Worm (Caenorhabditis elegans) whole organism, young adult: ENCODE data around the gene W08A12.2.

Experiments
- B0019.2 ChIP-seq: fragments of 200-800 bp; sonication (Bioruptor generic); conservative IDR thresholded peaks from 2 replicates; pipeline ENCODE4 v1.3.6; 2022; ENCODE audit warnings: missing genetic modification reagents, missing genetic modification characterization, missing compliant biosample characterization
- B0261.1 ChIP-seq: sonication (generic microtip); optimal IDR thresholded peaks from 2 replicates; lab custom pipeline; 2016; ENCODE audit warnings: mild to moderate bottlenecking, missing genetic modification characterization, moderate library complexity, missing compliant biosample characterization
- F33H1.4 ChIP-seq: fragments of 200-800 bp; sonication (Bioruptor generic); IDR thresholded peaks from 2 replicates; pipeline ENCODE4 v1.3.6; 2022; ENCODE audit warnings: missing genetic modification reagents, missing genetic modification characterization, missing compliant biosample characterization
- F39B2.1 ChIP-seq: fragments of 200-800 bp; sonication (Bioruptor generic); IDR thresholded peaks from 2 replicates; pipeline ENCODE4 v1.3.6; 2022; ENCODE audit warnings: missing genetic modification reagents, missing genetic modification characterization, missing compliant biosample characterization
- F55B11.4 ChIP-seq: sonication (generic microtip); optimal IDR thresholded peaks from 2 replicates; lab custom pipeline; 2016; ENCODE audit warnings: missing compliant biosample characterization, missing genetic modification characterization, borderline replicate concordance; ENCODE audit not compliant: insufficient read depth
- K12H6.12 ChIP-seq: fragments of 200-800 bp; sonication (Bioruptor generic); optimal IDR thresholded peaks from 2 replicates; lab custom pipeline; 2018; ENCODE audit warnings: mild to moderate bottlenecking, missing genetic modification characterization, missing compliant biosample characterization
- Y53G8AR.9 ChIP-seq: fragments of 200-800 bp; sonication (Bioruptor generic); conservative IDR thresholded peaks from 2 replicates; pipeline ENCODE4 v1.3.6; 2022; ENCODE audit warnings: missing genetic modification reagents, missing genetic modification characterization, missing compliant biosample characterization
- aptf-3 ChIP-seq: fragments of 200-800 bp; sonication (Bioruptor generic); IDR thresholded peaks from 2 replicates; pipeline ENCODE4 v1.3.6; 2022; ENCODE audit warnings: missing genetic modification characterization, missing compliant biosample characterization
- atf-7 ChIP-seq: sonication (generic microtip); optimal IDR thresholded peaks from 2 replicates; lab custom pipeline; 2017; ENCODE audit warnings: mild to moderate bottlenecking, missing genetic modification characterization, missing compliant biosample characterization
- bed-1 ChIP-seq: fragments of 200-800 bp; sonication (Bioruptor generic); IDR thresholded peaks from 2 replicates; pipeline ENCODE4 v1.3.6; 2022; ENCODE audit warnings: missing genetic modification reagents, missing genetic modification characterization, missing compliant biosample characterization
- cebp-1 ChIP-seq, 2 experiments: fragments of 200-800 bp in 1 of 2; sonication (Bioruptor generic) in 1 of 2; sonication (generic microtip) in 1 of 2; IDR thresholded peaks in 1 of 2; optimal IDR thresholded peaks in 1 of 2; 2 replicates each; pipeline versions ENCODE4 v1.3.6 to Lab custom; 2017 to 2022; ENCODE audit warnings: missing compliant biosample characterization in 2 of 2, missing genetic modification characterization in 2 of 2, mild to moderate bottlenecking in 1 of 2, missing genetic modification reagents in 1 of 2, moderate library complexity in 1 of 2
- ceh-27 ChIP-seq: fragments of 200-800 bp; sonication (Bioruptor generic); optimal IDR thresholded peaks from 2 replicates; lab custom pipeline; 2018; ENCODE audit warnings: mild to moderate bottlenecking, missing genetic modification characterization, moderate library complexity, missing compliant biosample characterization
- ceh-40 ChIP-seq: fragments of 200-800 bp; sonication (Bioruptor generic); IDR thresholded peaks from 2 replicates; pipeline ENCODE4 v1.3.6; 2022; ENCODE audit warnings: missing genetic modification characterization, missing compliant biosample characterization
- ceh-79 ChIP-seq: sonication (generic microtip); optimal IDR thresholded peaks from 2 replicates; lab custom pipeline; 2017; ENCODE audit warnings: mild to moderate bottlenecking, missing genetic modification characterization, missing compliant biosample characterization
- egl-18 ChIP-seq: fragments of 200-800 bp; sonication (Bioruptor generic); IDR thresholded peaks from 2 replicates; pipeline ENCODE4 v1.3.6; 2022; ENCODE audit warnings: missing genetic modification reagents, missing genetic modification characterization, missing compliant biosample characterization
- him-1 ChIP-seq: sonication (generic microtip); optimal IDR thresholded peaks from 2 replicates; lab custom pipeline; 2016; ENCODE audit warnings: missing genotype, missing genetic modification reagents, missing genetic modification characterization, missing compliant biosample characterization
- hmg-1.2 ChIP-seq: fragments of 200-800 bp; sonication (Bioruptor generic); IDR thresholded peaks from 2 replicates; pipeline ENCODE4 v1.3.6; 2022; ENCODE audit warnings: missing genetic modification reagents, missing genetic modification characterization, missing compliant biosample characterization
- hmg-20 ChIP-seq: fragments of 200-800 bp; sonication (Bioruptor generic); IDR thresholded peaks from 2 replicates; pipeline ENCODE4 v1.3.6; 2022; ENCODE audit warnings: missing genetic modification reagents, missing genetic modification characterization, missing compliant biosample characterization
- lin-35 ChIP-seq, 3 experiments: fragments of 150-350 bp in 2 of 3; sonication (generic microtip) in 1 of 3; optimal IDR thresholded peaks; 2 replicates each; lab custom pipeline; 2014 to 2018; ENCODE audit warnings: missing biosample characterization in 3 of 3, missing genetic modification characterization in 3 of 3, missing genetic modification reagents in 3 of 3
- lsl-1 ChIP-seq: fragments of 200-800 bp; sonication (Bioruptor generic); optimal IDR thresholded peaks from 2 replicates; lab custom pipeline; 2018; ENCODE audit warnings: mild to moderate bottlenecking, missing genetic modification characterization, moderate library complexity, missing compliant biosample characterization
- madf-3 ChIP-seq: fragments of 200-800 bp; sonication (Bioruptor generic); IDR thresholded peaks from 2 replicates; pipeline ENCODE4 v1.3.6; 2022; ENCODE audit warnings: missing genetic modification reagents, missing genetic modification characterization, missing compliant biosample characterization
- madf-6 ChIP-seq: fragments of 200-800 bp; sonication (Bioruptor generic); IDR thresholded peaks from 2 replicates; pipeline ENCODE4 v1.3.6; 2022; ENCODE audit warnings: missing genetic modification reagents, missing genetic modification characterization, missing compliant biosample characterization
- mcd-1 ChIP-seq: fragments of 200-800 bp; sonication (Bioruptor generic); IDR thresholded peaks from 2 replicates; pipeline ENCODE4 v1.3.6; 2022; ENCODE audit warnings: missing genetic modification reagents, missing genetic modification characterization, missing compliant biosample characterization
- pbrm-1 ChIP-seq: fragments of 200-800 bp; sonication (Bioruptor generic); IDR thresholded peaks from 2 replicates; pipeline ENCODE4 v1.3.6; 2022; ENCODE audit warnings: missing genetic modification reagents, missing genetic modification characterization, missing compliant biosample characterization
- sdz-38 ChIP-seq: sonication (generic microtip); optimal IDR thresholded peaks from 2 replicates; lab custom pipeline; 2016; ENCODE audit warnings: missing genotype, missing genetic modification characterization, missing compliant biosample characterization
- snpc-4 ChIP-seq, 5 experiments: fragments of 150-350 bp in 1 of 5; sonication (generic microtip) in 4 of 5; optimal IDR thresholded peaks; 2 replicates each; lab custom pipeline; 2014 to 2018; ENCODE audit warnings: missing genetic modification characterization in 5 of 5, missing biosample characterization in 3 of 5, antibody characterized with exemption in 2 of 5, mild to moderate bottlenecking in 2 of 5, missing compliant biosample characterization in 2 of 5, missing genotype in 2 of 5, moderate library complexity in 2 of 5, missing genetic modification reagents in 1 of 5
- tlf-1 ChIP-seq: fragments of 200-800 bp; sonication (Bioruptor generic); optimal IDR thresholded peaks from 2 replicates; lab custom pipeline; 2018; ENCODE audit warnings: mild to moderate bottlenecking, missing genetic modification characterization, missing compliant biosample characterization
- zfh-2 ChIP-seq: fragments of 200-800 bp; sonication (Bioruptor generic); conservative IDR thresholded peaks from 2 replicates; pipeline ENCODE4 v1.3.6; 2022; ENCODE audit warnings: missing genetic modification reagents, missing genetic modification characterization, missing compliant biosample characterization
- ztf-26 ChIP-seq: sonication (generic microtip); optimal IDR thresholded peaks from 2 replicates; lab custom pipeline; 2017; ENCODE audit warnings: missing genetic modification characterization, missing compliant biosample characterization
- ztf-28 ChIP-seq: fragments of 200-800 bp; sonication (Bioruptor generic); IDR thresholded peaks from 2 replicates; pipeline ENCODE4 v1.3.6; 2022; ENCODE audit warnings: missing genetic modification reagents, missing genetic modification characterization, missing compliant biosample characterization
- ztf-6 ChIP-seq: fragments of 200-800 bp; sonication (Bioruptor generic); IDR thresholded peaks from 2 replicates; pipeline ENCODE4 v1.3.6; 2022; ENCODE audit warnings: missing genetic modification reagents, missing genetic modification characterization, missing compliant biosample characterization

W08A12.2 gene

ce11 chrV:3716279-3716887 is 30.7 kb upstream of the W08A12.2 start (continued):
- TF ChIP-seq pbrm-1 (no peak), ztf-26 (no peak), B0261.1 (tag; lab: Kevin White, UChicago) (no peak), sdz-38 (tag; lab: Kevin White, UChicago) (no peak), B0019.2 (GFP tag; lab: Robert Waterston, UW) (no peak), ztf-6 (GFP tag; lab: Robert Waterston, UW) (no peak), hmg-20 (GFP tag; lab: Robert Waterston, UW) (no peak), lin-35 (GFP tag; optimal IDR thresholded peaks at IDR 0.05; lab: Kevin White, UChicago) (peak in 1 of 3 experiments; percentile 63), bed-1 (GFP tag; lab: Robert Waterston, UW) (no peak), Y53G8AR.9 (GFP tag; lab: Robert Waterston, UW) (no peak), mcd-1 (0 out of 2 replicates have a peak, but pooled peaks have one; percentile 32), atf-7 (peak; percentile 91), K12H6.12 (peak; percentile 38), cebp-1 (GFP tag; IDR thresholded peaks at IDR 0.05; lab: Robert Waterston, UW) (no peak), cebp-1 (tag; optimal IDR thresholded peaks at IDR 0.05; lab: Kevin White, UChicago) (peak; percentile 28), ceh-40 (GFP tag; lab: Robert Waterston, UW) (no peak), him-1 (tag; lab: Kevin White, UChicago) (no peak), snpc-4 (GFP tag; optimal IDR thresholded peaks at IDR 0.05; lab: Kevin White, UChicago) (peak; percentile 37), snpc-4 (tag; optimal IDR thresholded peaks at IDR 0.05; lab: Kevin White, UChicago) (peak; percentile 40 to 71 (median 68)), tlf-1 (GFP tag; lab: Kevin White, UChicago) (no peak), zfh-2 (GFP tag; lab: Robert Waterston, UW) (peak; percentile 77), aptf-3 (GFP tag; lab: Robert Waterston, UW) (no peak), ztf-28 (no peak), F33H1.4 (GFP tag; lab: Robert Waterston, UW) (no peak), F55B11.4 (tag; lab: Kevin White, UChicago) (no peak)

- TF ChIP-seq mcd-1 (0 out of 2 replicates have a peak, but pooled peaks have one; percentile 35), ztf-28 (0 out of 2 replicates have a peak, but pooled peaks have one; percentile 7), zfh-2 (GFP tag; lab: Robert Waterston, UW) (peak; percentile 80), ceh-27 (GFP tag; lab: Kevin White, UChicago) (no peak)
These were observed 29.9 kb upstream of the W08A12.2 start, which contains the start of gene nrsn-1 for ce11 chrV:3715488-3716019. Gene nrsn-1 (minus strand): TSS chrV:3715969.

- TF ChIP-seq madf-3 (GFP tag; lab: Robert Waterston, UW) (0 out of 2 replicates have a peak, but pooled peaks have one; percentile 47), ceh-79 (tag; lab: Kevin White, UChicago) (no peak), hmg-1.2 (GFP tag; lab: Robert Waterston, UW) (0 out of 2 replicates have a peak, but pooled peaks have one; percentile 7), aptf-3 (GFP tag; lab: Robert Waterston, UW) (0 out of 2 replicates have a peak, but pooled peaks have one; percentile 19), zfh-2 (GFP tag; lab: Robert Waterston, UW) (peak; percentile 80), F39B2.1 (GFP tag; lab: Robert Waterston, UW) (0 out of 2 replicates have a peak, but pooled peaks have one; percentile 18), mcd-1 (0 out of 2 replicates have a peak, but pooled peaks have one; percentile 11), Y53G8AR.9 (GFP tag; lab: Robert Waterston, UW) (0 out of 2 replicates have a peak, but pooled peaks have one; percentile 15), egl-18 (0 out of 2 replicates have a peak, but pooled peaks have one; percentile 45), madf-6 (GFP tag; lab: Robert Waterston, UW) (no peak), ztf-6 (GFP tag; lab: Robert Waterston, UW) (no peak), lsl-1 (GFP tag; lab: Kevin White, UChicago) (no peak)
These were observed 29.1 kb upstream of the W08A12.2 start for ce11 chrV:3714750-3715149.
